Worm (Caenorhabditis elegans): ENCODE data around the gene ttr-38.

ce11 chrX:9324962-9325361 lies 10.7 kb upstream of the ttr-38 start:
- no peak for TF ChIP-seq lin-35 (GFP tag; optimal IDR thresholded peaks at IDR 0.05)
- no peak for TF ChIP-seq egrh-3 (GFP tag; IDR thresholded peaks at IDR 0.05)
- no peak for TF ChIP-seq aptf-3 (GFP tag; IDR thresholded peaks at IDR 0.05)
- no peak for TF ChIP-seq nfya-2 (GFP tag; IDR thresholded peaks at IDR 0.05)

Measured in whole organism, young adult.